Worm (Caenorhabditis elegans) whole organism, L1 larva: ENCODE data around the gene nfyc-1.
A peak's percentile ranks its signal among the peaks of the same experiment; 100 is the strongest.

Experiments
- C04F5.9 ChIP-seq: sonication (generic microtip); optimal IDR thresholded peaks from 2 replicates; lab custom pipeline; 2016; ENCODE audit warnings: missing genetic modification characterization, missing compliant biosample characterization
- C16A3.4 ChIP-seq: fragments of 150-350 bp; optimal IDR thresholded peaks from 2 replicates; lab custom pipeline; 2014; ENCODE audit warnings: missing biosample characterization, missing genetic modification characterization
- Y116A8C.19 ChIP-seq: sonication (generic microtip); optimal IDR thresholded peaks from 2 replicates; lab custom pipeline; 2016; ENCODE audit warnings: missing compliant biosample characterization, missing genetic modification characterization, borderline replicate concordance
- alr-1 ChIP-seq: fragments of 200-800 bp; sonication (Bioruptor generic); optimal IDR thresholded peaks from 2 replicates; lab custom pipeline; 2018; ENCODE audit warnings: borderline replicate concordance, mild to moderate bottlenecking, missing genetic modification characterization, missing compliant biosample characterization
- aly-2 ChIP-seq: fragments of 150-350 bp; optimal IDR thresholded peaks from 2 replicates; lab custom pipeline; 2014; ENCODE audit warnings: missing biosample characterization, missing genetic modification characterization
- blmp-1 ChIP-seq: fragments of 150-350 bp; optimal IDR thresholded peaks from 2 replicates; lab custom pipeline; 2014; ENCODE audit warnings: missing biosample characterization, missing genetic modification characterization
- ceh-88 ChIP-seq: fragments of 200-800 bp; sonication (Bioruptor generic); IDR thresholded peaks from 2 replicates; pipeline ENCODE4 v1.3.6; 2022; ENCODE audit warnings: missing genetic modification characterization, missing compliant biosample characterization
- efl-1 ChIP-seq, 4 experiments: fragments of 150-350 bp; optimal IDR thresholded peaks in 3 of 4; peaks in 1 of 4; 1 replicate in 1 of 4; 2 replicates in 3 of 4; lab custom pipeline; 2014; ENCODE audit warnings: missing biosample characterization in 2 of 4, missing genetic modification characterization in 2 of 4, missing genetic modification reagents in 2 of 4
- egl-27 ChIP-seq, 2 experiments: fragments of 150-350 bp in 1 of 2; sonication (generic microtip); optimal IDR thresholded peaks; 3 replicates each; lab custom pipeline; 2017 to 2018; ENCODE audit warnings: missing biosample characterization in 2 of 2, missing genetic modification characterization in 2 of 2, missing genetic modification reagents in 2 of 2
- elt-3 ChIP-seq, 6 experiments: fragments of 150-350 bp in 1 of 6; sonication (generic microtip); optimal IDR thresholded peaks; 2 replicates each; lab custom pipeline; 2017 to 2018; ENCODE audit warnings: missing biosample characterization in 6 of 6, missing genetic modification characterization in 6 of 6, inconsistent platforms in 1 of 6
- fkh-8 ChIP-seq: sonication (generic microtip); optimal IDR thresholded peaks from 2 replicates; lab custom pipeline; 2016; ENCODE audit warnings: mild to moderate bottlenecking, missing genetic modification characterization, missing compliant biosample characterization
- irx-1 ChIP-seq: sonication (generic microtip); optimal IDR thresholded peaks from 2 replicates; lab custom pipeline; 2016; ENCODE audit warnings: missing genetic modification characterization, missing compliant biosample characterization
- isw-1 ChIP-seq: fragments of 200-800 bp; sonication (Bioruptor generic); IDR thresholded peaks from 2 replicates; pipeline ENCODE4 v1.3.6; 2022; ENCODE audit warnings: missing genetic modification characterization, missing compliant biosample characterization
- lin-14 ChIP-seq: fragments of 200-800 bp; sonication (Bioruptor generic); optimal IDR thresholded peaks from 2 replicates; lab custom pipeline; 2018; ENCODE audit warnings: mild to moderate bottlenecking, missing genetic modification characterization, moderate library complexity, missing compliant biosample characterization
- lin-35 ChIP-seq, 2 experiments: fragments of 150-350 bp; optimal IDR thresholded peaks; 2 replicates each; lab custom pipeline; 2014; ENCODE audit warnings: missing biosample characterization in 2 of 2, missing genetic modification characterization in 2 of 2, missing genetic modification reagents in 2 of 2
- mab-9 ChIP-seq: fragments of 200-800 bp; sonication (Bioruptor generic); IDR thresholded peaks from 2 replicates; pipeline ENCODE4 v1.3.6; 2022; ENCODE audit warnings: missing genetic modification reagents, missing genetic modification characterization, missing compliant biosample characterization
- mep-1 ChIP-seq: fragments of 150-350 bp; optimal IDR thresholded peaks from 2 replicates; lab custom pipeline; 2014; ENCODE audit warnings: missing biosample characterization, missing genetic modification characterization
- nhr-11 ChIP-seq: fragments of 150-350 bp; optimal IDR thresholded peaks from 2 replicates; lab custom pipeline; 2014; ENCODE audit warnings: missing biosample characterization, missing genetic modification characterization
- nhr-20 ChIP-seq: sonication (generic microtip); optimal IDR thresholded peaks from 2 replicates; lab custom pipeline; 2016; ENCODE audit warnings: mild to moderate bottlenecking, missing genetic modification characterization, missing compliant biosample characterization
- nhr-237 ChIP-seq: fragments of 150-350 bp; optimal IDR thresholded peaks from 2 replicates; lab custom pipeline; 2014; ENCODE audit warnings: missing biosample characterization, missing genetic modification characterization
- nhr-71 ChIP-seq: sonication (generic microtip); optimal IDR thresholded peaks from 2 replicates; lab custom pipeline; 2016; ENCODE audit warnings: mild to moderate bottlenecking, missing genetic modification characterization, moderate library complexity, missing compliant biosample characterization
- nhr-76 ChIP-seq: sonication (generic microtip); optimal IDR thresholded peaks from 2 replicates; lab custom pipeline; 2017; ENCODE audit warnings: missing biosample characterization, missing genetic modification characterization
- nhr-84 ChIP-seq: sonication (generic microtip); optimal IDR thresholded peaks from 2 replicates; lab custom pipeline; 2017; ENCODE audit warnings: missing biosample characterization, missing genetic modification characterization
- nhr-85 ChIP-seq: sonication (generic microtip); peaks from one replicate; lab custom pipeline; 2016; ENCODE audit warnings: missing genetic modification characterization, inconsistent platforms, missing compliant biosample characterization
- nhr-90 ChIP-seq: sonication (generic microtip); optimal IDR thresholded peaks from 2 replicates; lab custom pipeline; 2016; ENCODE audit warnings: mild to moderate bottlenecking, missing genetic modification characterization, missing compliant biosample characterization; ENCODE audit not compliant: poor library complexity
- pag-3 ChIP-seq: sonication (generic microtip); optimal IDR thresholded peaks from 2 replicates; lab custom pipeline; 2017; ENCODE audit warnings: missing genetic modification characterization, mild to moderate bottlenecking, missing compliant biosample characterization, antibody characterized with exemption, borderline replicate concordance; ENCODE audit not compliant: insufficient read depth
- rnt-1 ChIP-seq: sonication (generic microtip); optimal IDR thresholded peaks from 2 replicates; lab custom pipeline; 2016; ENCODE audit warnings: mild to moderate bottlenecking, missing genetic modification characterization, moderate library complexity, missing compliant biosample characterization
- skn-1 ChIP-seq: fragments of 150-350 bp; optimal IDR thresholded peaks from 2 replicates; lab custom pipeline; 2014; ENCODE audit warnings: missing biosample characterization, missing genetic modification characterization
- snpc-4 ChIP-seq: fragments of 150-350 bp; optimal IDR thresholded peaks from 2 replicates; lab custom pipeline; 2014; ENCODE audit warnings: missing biosample characterization, missing genetic modification characterization
- sptf-1 ChIP-seq: fragments of 150-350 bp; optimal IDR thresholded peaks from 2 replicates; lab custom pipeline; 2014; ENCODE audit warnings: missing biosample characterization, missing genetic modification characterization
- sup-37 ChIP-seq: fragments of 200-800 bp; sonication (Bioruptor generic); optimal IDR thresholded peaks from 2 replicates; lab custom pipeline; 2018; ENCODE audit warnings: mild to moderate bottlenecking, missing genetic modification characterization, missing compliant biosample characterization
- tbx-2 ChIP-seq: sonication (generic microtip); optimal IDR thresholded peaks from 2 replicates; lab custom pipeline; 2016; ENCODE audit warnings: missing genetic modification characterization, missing compliant biosample characterization
- unc-62 ChIP-seq: fragments of 150-350 bp; optimal IDR thresholded peaks from 2 replicates; lab custom pipeline; 2014; ENCODE audit warnings: missing biosample characterization, missing genetic modification reagents, missing genetic modification characterization

Gene nfyc-1

ce11 chrII:586-985 is 43.1 kb upstream of the nfyc-1 start (continued):
- TF ChIP-seq efl-1 (optimal IDR thresholded peaks at IDR 0.05; lab: Kevin White, UChicago), result peak in 1 of 2 experiments; percentile 0
- peak in 1 of 2 experiments; percentile 29 for TF ChIP-seq efl-1 (GFP tag; optimal IDR thresholded peaks at IDR 0.05 in 1 of 2; lab: Kevin White, UChicago)
- no peak for TF ChIP-seq sup-37 (GFP tag; lab: Kevin White, UChicago)
- TF ChIP-seq ceh-88, result no peak
- no peak for TF ChIP-seq lin-35 (GFP tag; optimal IDR thresholded peaks at IDR 0.05; lab: Kevin White, UChicago)
- no peak for TF ChIP-seq nhr-90 (tag; lab: Kevin White, UChicago)

DNA sequence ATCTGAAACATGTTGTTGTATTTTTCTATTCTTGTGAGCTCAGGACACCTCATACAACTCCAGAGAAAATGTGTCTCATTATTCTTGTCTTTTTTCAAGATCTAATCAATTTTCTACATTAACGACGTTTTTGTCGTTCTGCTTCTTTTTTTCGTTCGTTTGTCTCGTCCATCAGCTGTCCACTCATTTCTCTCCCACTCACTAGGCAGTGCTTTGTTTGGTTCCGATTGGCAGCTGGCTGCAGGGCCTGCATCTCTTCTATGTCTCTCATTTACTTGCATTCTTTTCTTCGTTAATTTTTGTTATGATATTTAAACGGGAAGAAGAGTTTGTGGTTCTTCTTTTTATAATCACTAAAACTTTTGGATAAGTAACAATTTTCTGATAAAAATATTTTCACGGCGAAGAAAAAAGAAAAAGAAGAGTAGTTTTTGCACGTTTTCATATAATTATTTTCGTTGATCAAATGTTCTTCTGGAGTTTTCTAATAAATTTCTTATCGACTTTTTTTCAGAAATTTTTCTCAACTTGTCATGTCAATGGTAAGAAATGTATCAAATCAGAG is 42.3 kb upstream of the nfyc-1 start, which contains the start of gene 2L52.1:
2L52.1 (plus strand) TSS at position 515 of the 565 bp plus-strand sequence.
- no peak for TF ChIP-seq nhr-85 (tag; lab: Kevin White, UChicago)
- TF ChIP-seq aly-2, result no peak
- peak; percentile 48 for TF ChIP-seq blmp-1
- no peak for TF ChIP-seq pag-3 (tag; lab: Kevin White, UChicago)
- TF ChIP-seq unc-62, result no peak
- TF ChIP-seq nhr-237 (tag; lab: Kevin White, UChicago), result no peak
- TF ChIP-seq C16A3.4 (tag; lab: Kevin White, UChicago), result no peak
- TF ChIP-seq nhr-76 (tag; lab: Kevin White, UChicago), result no peak
- TF ChIP-seq rnt-1 (tag; lab: Kevin White, UChicago), result peak; percentile 6
- TF ChIP-seq mep-1 (tag; lab: Kevin White, UChicago), result peak; percentile 26

DNA sequence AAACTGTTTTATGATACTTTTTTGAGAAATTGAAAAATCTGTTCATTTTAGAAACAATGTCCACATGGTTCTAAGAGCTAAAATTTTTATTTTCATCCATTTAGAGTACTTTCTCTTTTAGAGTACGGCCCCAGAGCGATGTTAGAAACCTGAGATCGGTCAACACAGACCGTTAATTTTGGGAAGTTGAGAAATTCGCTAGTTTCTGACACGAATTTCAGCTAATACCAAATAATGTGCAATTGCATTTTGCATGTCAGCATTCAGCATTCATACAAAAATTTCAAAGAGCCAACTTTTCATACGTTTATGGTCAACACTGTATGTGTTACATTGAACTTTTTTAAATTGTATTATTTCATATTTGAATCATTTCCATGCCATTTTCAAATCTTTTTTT is 38.9 kb upstream of the nfyc-1 start:
- TF ChIP-seq isw-1 (GFP tag; lab: Robert Waterston, UW) (no peak), efl-1 (optimal IDR thresholded peaks at IDR 0.05; lab: Kevin White, UChicago) (no peak), efl-1 (GFP tag; optimal IDR thresholded peaks at IDR 0.05 in 1 of 2; lab: Kevin White, UChicago) (peak in 1 of 2 experiments; percentile 82)

DNA sequence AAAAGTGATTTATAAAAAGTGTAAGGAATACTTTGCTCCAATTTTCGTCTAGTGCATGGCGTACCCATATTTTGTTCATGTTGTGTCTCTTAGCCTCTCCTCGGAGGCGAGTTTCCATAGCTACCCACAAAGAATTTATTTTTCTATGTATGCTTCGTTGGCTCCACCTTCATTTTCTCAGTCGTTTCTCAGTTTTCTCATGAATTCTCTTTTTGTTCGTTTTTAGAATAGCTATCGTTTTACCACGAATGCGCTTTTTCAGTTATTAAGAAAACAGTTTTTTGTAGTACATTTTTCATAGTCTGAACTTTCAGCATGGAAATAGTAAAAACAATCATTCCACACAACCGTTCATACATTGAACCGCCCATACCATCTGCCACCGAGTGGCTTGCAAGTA is 37.4 kb upstream of the nfyc-1 start, which contains the start of gene osta-1:
osta-1 (plus strand) TSS at position 309 of the 400 bp plus-strand sequence.
- TF ChIP-seq nhr-11 (tag; lab: Kevin White, UChicago), result peak; percentile 45
- TF ChIP-seq egl-27 (tag; optimal IDR thresholded peaks at IDR 0.05; lab: Kevin White, UChicago), result no peak
- TF ChIP-seq nhr-71 (tag; lab: Kevin White, UChicago), result peak; percentile 46
- TF ChIP-seq fkh-8 (tag; lab: Kevin White, UChicago), result peak; percentile 86

ce11 chrII:8212-8611 is 35.5 kb upstream of the nfyc-1 start:
- TF ChIP-seq nhr-237 (tag; lab: Kevin White, UChicago) (no peak), skn-1 (tag; lab: Kevin White, UChicago) (no peak), elt-3 (tag; optimal IDR thresholded peaks at IDR 0.05; lab: Kevin White, UChicago) (no peak), C04F5.9 (tag; lab: Kevin White, UChicago) (no peak)

DNA sequence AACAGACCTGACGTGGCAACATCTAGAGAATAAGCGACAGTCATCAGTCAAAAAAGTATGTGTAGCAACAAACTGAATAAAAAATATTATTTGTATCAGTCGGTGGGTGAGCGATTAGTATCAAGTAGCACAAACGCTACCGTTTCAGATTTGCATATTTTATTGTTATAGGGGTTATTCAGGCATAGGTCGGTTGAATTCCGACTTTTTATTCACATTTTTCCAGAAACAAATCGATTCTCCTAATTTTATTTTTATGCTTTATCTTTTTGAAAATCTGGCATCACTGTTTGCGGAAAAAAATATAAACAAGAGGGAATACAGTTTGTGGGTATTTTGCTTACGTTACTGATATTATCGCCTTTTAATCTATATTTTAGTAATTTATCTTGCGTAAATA is 31.9 kb upstream of the nfyc-1 start, which contains the start of gene best-4:
best-4 (minus strand) TSS at position 101 of the 400 bp plus-strand sequence.
- TF ChIP-seq tbx-2, result no peak
- no peak for TF ChIP-seq rnt-1 (tag; lab: Kevin White, UChicago)
- TF ChIP-seq sptf-1, result no peak
- no peak for TF ChIP-seq Y116A8C.19
- no peak for TF ChIP-seq mab-9 (GFP tag; lab: Robert Waterston, UW)
- no peak for TF ChIP-seq irx-1 (tag; lab: Kevin White, UChicago)
- TF ChIP-seq isw-1 (GFP tag; lab: Robert Waterston, UW), result no peak
- no peak for TF ChIP-seq skn-1 (tag; lab: Kevin White, UChicago)
- TF ChIP-seq mep-1 (tag; lab: Kevin White, UChicago), result no peak
- TF ChIP-seq alr-1 (tag; lab: Kevin White, UChicago), result no peak
- TF ChIP-seq nhr-84, result no peak
- no peak for TF ChIP-seq nhr-20 (tag; lab: Kevin White, UChicago)
- no peak for TF ChIP-seq lin-14 (GFP tag; lab: Kevin White, UChicago)
- no peak for TF ChIP-seq snpc-4 (tag; lab: Kevin White, UChicago)
- TF ChIP-seq fkh-8 (tag; lab: Kevin White, UChicago), result no peak
- no peak for TF ChIP-seq elt-3 (tag; optimal IDR thresholded peaks at IDR 0.05; lab: Kevin White, UChicago)
